Fruit fly (Drosophila melanogaster) whole organism, pupa: ENCODE data around the gene Grip91.
A peak's percentile ranks its signal among the peaks of the same experiment; 100 is the strongest.

Experiments
- CG10348 ChIP-seq: fragments of 200-800 bp; sonication (Bioruptor generic); IDR thresholded peaks from 2 replicates; pipeline ENCODE4 v1.3.6; 2022; ENCODE audit warnings: missing biosample characterization, missing genetic modification characterization
- CG12605 ChIP-seq: fragments of 200-800 bp; sonication (Bioruptor generic); IDR thresholded peaks from 2 replicates; pipeline ENCODE4 v1.3.6; 2022; ENCODE audit warnings: missing biosample characterization, missing genetic modification characterization
- CG13204 ChIP-seq: fragments of 200-800 bp; sonication (Bioruptor generic); optimal IDR thresholded peaks from 2 replicates; lab custom pipeline; 2018; ENCODE audit warnings: missing biosample characterization, mild to moderate bottlenecking, missing genetic modification characterization, moderate library complexity
- CG14655 ChIP-seq: fragments of 200-800 bp; sonication (Bioruptor generic); optimal IDR thresholded peaks from 3 replicates; lab custom pipeline; 2017; ENCODE audit warnings: mild to moderate bottlenecking, missing biosample characterization, missing genetic modification reagents, missing genetic modification characterization
- CG15710 ChIP-seq: fragments of 200-800 bp; sonication (Bioruptor generic); optimal IDR thresholded peaks from 2 replicates; lab custom pipeline; 2018; ENCODE audit warnings: missing biosample characterization, mild to moderate bottlenecking, missing genetic modification characterization, moderate library complexity
- CG17806 ChIP-seq: fragments of 200-800 bp; sonication (Bioruptor generic); optimal IDR thresholded peaks from 2 replicates; lab custom pipeline; 2018; ENCODE audit warnings: missing biosample characterization, mild to moderate bottlenecking, missing genetic modification characterization, moderate library complexity
- CG32121 ChIP-seq: fragments of 200-800 bp; sonication (Bioruptor generic); IDR thresholded peaks from 2 replicates; pipeline ENCODE4 v1.3.6; 2022; ENCODE audit warnings: missing biosample characterization, missing genetic modification characterization
- CG34367 ChIP-seq: fragments of 200-800 bp; sonication (Bioruptor generic); optimal IDR thresholded peaks from 2 replicates; lab custom pipeline; 2018; ENCODE audit warnings: missing biosample characterization, mild to moderate bottlenecking, missing genetic modification characterization
- CG4496 ChIP-seq: fragments of 200-800 bp; sonication (Bioruptor generic); IDR thresholded peaks from 3 replicates; pipeline ENCODE4 v1.3.6; 2022; ENCODE audit warnings: missing biosample characterization, missing genetic modification characterization
- CG8159 ChIP-seq: fragments of 200-800 bp; sonication (Bioruptor generic); optimal IDR thresholded peaks from 3 replicates; lab custom pipeline; 2018; ENCODE audit warnings: missing biosample characterization, mild to moderate bottlenecking, missing genetic modification characterization, moderate library complexity
- CG8301 ChIP-seq: fragments of 200-800 bp; sonication (Bioruptor generic); optimal IDR thresholded peaks from 2 replicates; lab custom pipeline; 2018; ENCODE audit warnings: missing biosample characterization, mild to moderate bottlenecking, missing genetic modification characterization
- CG9948 ChIP-seq: fragments of 200-800 bp; sonication (Bioruptor generic); optimal IDR thresholded peaks from 2 replicates; lab custom pipeline; 2018; ENCODE audit warnings: missing biosample characterization, mild to moderate bottlenecking, missing genetic modification characterization, moderate library complexity
- D1 ChIP-seq: fragments of 200-800 bp; sonication (Bioruptor generic); optimal IDR thresholded peaks from 2 replicates; lab custom pipeline; 2018; ENCODE audit warnings: missing biosample characterization, mild to moderate bottlenecking, missing genetic modification characterization, moderate library complexity
- EcR ChIP-seq: fragments of 200-800 bp; sonication (Bioruptor generic); optimal IDR thresholded peaks from 3 replicates; lab custom pipeline; 2019; ENCODE audit warnings: missing biosample characterization, missing genetic modification characterization, mild to moderate bottlenecking, moderate library complexity, missing genetic modification reagents
- Ets98B ChIP-seq: fragments of 200-800 bp; sonication (Bioruptor generic); IDR thresholded peaks from 2 replicates; pipeline ENCODE4 v1.3.6; 2022; ENCODE audit warnings: missing biosample characterization, missing genetic modification characterization
- Pif1A ChIP-seq: fragments of 200-800 bp; sonication (Bioruptor generic); optimal IDR thresholded peaks from 3 replicates; lab custom pipeline; 2016; ENCODE audit warnings: missing biosample characterization, missing genetic modification characterization
- Pif1B ChIP-seq: fragments of 200-800 bp; sonication (Bioruptor generic); optimal IDR thresholded peaks from 3 replicates; lab custom pipeline; 2016; ENCODE audit warnings: missing biosample characterization, missing genetic modification characterization
- Snoo ChIP-seq: fragments of 200-800 bp; sonication (Bioruptor generic); optimal IDR thresholded peaks from 3 replicates; lab custom pipeline; 2017; ENCODE audit warnings: missing biosample characterization, mild to moderate bottlenecking, missing genetic modification characterization, inconsistent platforms
- fd96Ca ChIP-seq: fragments of 200-800 bp; sonication (Bioruptor generic); IDR thresholded peaks from 3 replicates; pipeline ENCODE4 v1.3.6; 2022; ENCODE audit warnings: missing biosample characterization, missing genetic modification characterization
- gl ChIP-seq: fragments of 200-800 bp; sonication (Bioruptor generic); optimal IDR thresholded peaks from 2 replicates; lab custom pipeline; 2018; ENCODE audit warnings: missing biosample characterization, mild to moderate bottlenecking, missing genetic modification characterization
- rn ChIP-seq: fragments of 200-800 bp; sonication (Bioruptor generic); IDR thresholded peaks from 2 replicates; pipeline ENCODE4 v1.3.6; 2022; ENCODE audit warnings: missing biosample characterization, missing genetic modification characterization

Grip91 gene

dm6 chrX:13717982-13718402 lies 26.5 kb downstream of the Grip91 start, which contains the start of gene Nadsyn:
TSS of gene Nadsyn (minus strand) at chrX:13718285.
- no peak for TF ChIP-seq CG17806 (tag; lab: Kevin White, UChicago)
- TF ChIP-seq Snoo = no peak

dm6 chrX:13699666-13700065 lies 44.8 kb downstream of the Grip91 start:
- no peak for TF ChIP-seq Ets98B (GFP tag; lab: Robert Waterston, UW)
- no peak for TF ChIP-seq CG17806 (tag; lab: Kevin White, UChicago)
- no peak for TF ChIP-seq fd96Ca (GFP tag; lab: Robert Waterston, UW)
- TF ChIP-seq Snoo = no peak
- TF ChIP-seq CG10348 (GFP tag; lab: Robert Waterston, UW) = no peak

dm6 chrX:13698717-13699427 lies 45.6 kb downstream of the Grip91 start:
- TF ChIP-seq CG13204 (GFP tag; lab: Kevin White, UChicago) = no peak
- TF ChIP-seq CG8301 (tag; lab: Kevin White, UChicago) = peak; percentile 8
- 0 out of 2 replicates have a peak, but pooled peaks have one; percentile 19 for TF ChIP-seq CG32121 (GFP tag; lab: Robert Waterston, UW)
- peak; percentile 63; the same call in 1 of the 3 replicates for TF ChIP-seq CG4496 (GFP tag; lab: Robert Waterston, UW)
- no peak for TF ChIP-seq Pif1A
- TF ChIP-seq EcR = no peak
- no peak for TF ChIP-seq Snoo
- no peak for TF ChIP-seq Pif1B (GFP tag; lab: Kevin White, UChicago)
- TF ChIP-seq CG10348 (GFP tag; lab: Robert Waterston, UW) = no peak
- TF ChIP-seq CG9948 (tag; lab: Kevin White, UChicago) = no peak
- no peak for TF ChIP-seq CG15710
- no peak for TF ChIP-seq D1 (tag; lab: Kevin White, UChicago)
- no peak for TF ChIP-seq CG17806 (tag; lab: Kevin White, UChicago)
- no peak for TF ChIP-seq CG34367 (tag; lab: Kevin White, UChicago)
- TF ChIP-seq fd96Ca (GFP tag; lab: Robert Waterston, UW) = no peak
- TF ChIP-seq CG14655 (GFP tag; lab: Kevin White, UChicago) = peak; percentile 15
- peak; percentile 43; the same call in 1 of the 2 replicates for TF ChIP-seq Ets98B (GFP tag; lab: Robert Waterston, UW)
- TF ChIP-seq CG8159 (tag; lab: Kevin White, UChicago) = no peak
- TF ChIP-seq CG12605 (GFP tag; lab: Robert Waterston, UW) = no peak
- TF ChIP-seq gl = no peak
- TF ChIP-seq rn (GFP tag; lab: Robert Waterston, UW) = no peak

- TF ChIP-seq CG9948 (tag; lab: Kevin White, UChicago) (no peak), CG32121 (GFP tag; lab: Robert Waterston, UW) (no peak), CG10348 (GFP tag; lab: Robert Waterston, UW) (no peak), Pif1A (no peak), CG15710 (no peak), Pif1B (GFP tag; lab: Kevin White, UChicago) (no peak), CG4496 (GFP tag; lab: Robert Waterston, UW) (no peak), fd96Ca (GFP tag; lab: Robert Waterston, UW) (no peak), CG13204 (GFP tag; lab: Kevin White, UChicago) (no peak), Snoo (no peak), CG17806 (tag; lab: Kevin White, UChicago) (no peak), gl (no peak), CG12605 (GFP tag; lab: Robert Waterston, UW) (no peak), CG8301 (tag; lab: Kevin White, UChicago) (no peak), rn (GFP tag; lab: Robert Waterston, UW) (no peak), D1 (tag; lab: Kevin White, UChicago) (no peak), CG8159 (tag; lab: Kevin White, UChicago) (no peak), CG34367 (tag; lab: Kevin White, UChicago) (no peak)
These were observed 52.5 kb downstream of the Grip91 start, which contains the start of gene Nna1 for dm6 chrX:13691992-13692391. TSS of gene Nna1 (plus strand) at chrX:13692292.
